Fruit fly (Drosophila melanogaster) whole organism, wandering third instar larva: ENCODE data around the gene CG17108.

Experiments
- CG32264 ChIP-seq: fragments of 200-800 bp; sonication (Bioruptor generic); optimal IDR thresholded peaks from 2 replicates; lab custom pipeline; 2016; ENCODE audit warnings: missing biosample characterization, missing genetic modification characterization
- Dfd ChIP-seq: fragments of >200 bp; optimal IDR thresholded peaks from 2 replicates; lab custom pipeline; 2017; ENCODE audit warnings: missing biosample characterization, missing genetic modification characterization
- Dif ChIP-seq: fragments of 200-275, 200-300 bp; sonication (Bioruptor generic); optimal IDR thresholded peaks from 2 replicates; lab custom pipeline; 2018; ENCODE audit warnings: missing biosample characterization, missing genetic modification characterization; ENCODE audit not compliant: partially characterized antibody
- GATAd ChIP-seq: sonication (Bioruptor generic); optimal IDR thresholded peaks from 2 replicates; lab custom pipeline; 2016; ENCODE audit warnings: missing biosample characterization, missing genetic modification characterization
- HLH106 ChIP-seq: fragments of 200-800 bp; optimal IDR thresholded peaks from 3 replicates; lab custom pipeline; 2019; ENCODE audit warnings: missing biosample characterization, mild to moderate bottlenecking, missing genetic modification characterization, moderate library complexity
- Hnf4 ChIP-seq: fragments of 200-800 bp; sonication (Bioruptor generic); optimal IDR thresholded peaks from 2 replicates; lab custom pipeline; 2016; ENCODE audit warnings: missing biosample characterization, mild to moderate bottlenecking, missing genetic modification characterization
- Jra ChIP-seq: sonication (Bioruptor generic); optimal IDR thresholded peaks from 2 replicates; lab custom pipeline; 2016; ENCODE audit warnings: missing biosample characterization, missing genetic modification characterization
- Mio ChIP-seq: sonication (Bioruptor generic); optimal IDR thresholded peaks from 2 replicates; lab custom pipeline; 2016; ENCODE audit warnings: missing biosample characterization, missing genetic modification characterization
- Myc ChIP-seq: fragments of >200 bp; optimal IDR thresholded peaks from 2 replicates; lab custom pipeline; 2017
- N ChIP-seq: fragments of >200 bp; optimal IDR thresholded peaks from 2 replicates; lab custom pipeline; 2018; ENCODE audit warnings: missing biosample characterization, missing external identifiers, missing genetic modification characterization
- OdsH ChIP-seq: fragments of 200-800 bp; sonication (Bioruptor generic); optimal IDR thresholded peaks from 2 replicates; lab custom pipeline; 2016; ENCODE audit warnings: missing biosample characterization, mild to moderate bottlenecking, missing genetic modification characterization
- Rel ChIP-seq, 2 experiments: fragments of 200-800 bp; sonication (Bioruptor generic) in 1 of 2; optimal IDR thresholded peaks; 2 replicates in 1 of 2; 3 replicates in 1 of 2; lab custom pipeline; 2016 to 2019; ENCODE audit warnings: mild to moderate bottlenecking in 2 of 2, missing biosample characterization in 2 of 2, missing genetic modification characterization in 2 of 2, moderate library complexity in 1 of 2
- Vsx2 ChIP-seq: fragments of 200-300, 225-300 bp; sonication (Bioruptor generic); optimal IDR thresholded peaks from 2 replicates; lab custom pipeline; 2018; ENCODE audit warnings: missing biosample characterization, missing genetic modification characterization; ENCODE audit not compliant: partially characterized antibody
- br ChIP-seq: fragments of 200-800 bp; sonication (Bioruptor generic); optimal IDR thresholded peaks from 2 replicates; lab custom pipeline; 2016; ENCODE audit warnings: missing biosample characterization, missing genetic modification characterization
- brk ChIP-seq: fragments of 200-800 bp; sonication (Bioruptor generic); optimal IDR thresholded peaks from 2 replicates; lab custom pipeline; 2016; ENCODE audit warnings: missing biosample characterization, mild to moderate bottlenecking, missing genetic modification characterization
- dl ChIP-seq, 2 experiments: fragments of 175-275, 200-275 bp in 1 of 2; fragments of 200-275 bp in 1 of 2; sonication (Bioruptor generic); optimal IDR thresholded peaks; lab custom pipeline; 2018; ENCODE audit warnings: mild to moderate bottlenecking in 2 of 2, missing biosample characterization in 2 of 2, missing genetic modification characterization in 2 of 2, moderate library complexity in 2 of 2; ENCODE audit not compliant: partially characterized antibody in 2 of 2, insufficient read depth in 1 of 2
- dmrt93B ChIP-seq: fragments of 200-800 bp; sonication (Bioruptor generic); optimal IDR thresholded peaks from 2 replicates; lab custom pipeline; 2018; ENCODE audit warnings: missing biosample characterization, mild to moderate bottlenecking, missing genetic modification characterization
- dsf ChIP-seq: sonication (Bioruptor generic); optimal IDR thresholded peaks from 2 replicates; lab custom pipeline; 2016; ENCODE audit warnings: missing biosample characterization, missing genetic modification characterization, borderline replicate concordance
- ey ChIP-seq: fragments of 200-800 bp; sonication (Bioruptor generic); optimal IDR thresholded peaks from 2 replicates; lab custom pipeline; 2016; ENCODE audit warnings: missing biosample characterization, missing genetic modification characterization
- foxo ChIP-seq, 2 experiments: fragments of 200-800 bp; sonication (Bioruptor generic); optimal IDR thresholded peaks; 2 replicates in 1 of 2; 3 replicates in 1 of 2; lab custom pipeline; 2016 to 2017; ENCODE audit warnings: missing biosample characterization in 2 of 2, missing genetic modification characterization in 2 of 2
- fru ChIP-seq: fragments of 200-800 bp; sonication (Bioruptor generic); optimal IDR thresholded peaks from 3 replicates; lab custom pipeline; 2016; ENCODE audit warnings: missing biosample characterization, mild to moderate bottlenecking, missing genetic modification characterization
- h ChIP-seq: fragments of 200-800 bp; sonication (Bioruptor generic); optimal IDR thresholded peaks from 3 replicates; lab custom pipeline; 2016; ENCODE audit warnings: missing biosample characterization, mild to moderate bottlenecking, missing genetic modification characterization
- jim ChIP-seq: fragments of 175-275, 200-325 bp; sonication (Bioruptor generic); optimal IDR thresholded peaks from 2 replicates; lab custom pipeline; 2016; ENCODE audit warnings: missing biosample characterization, mild to moderate bottlenecking, missing genetic modification characterization
- lola ChIP-seq: fragments of >200 bp; optimal IDR thresholded peaks from 2 replicates; lab custom pipeline; 2017; ENCODE audit warnings: missing biosample characterization, missing genetic modification characterization
- psq ChIP-seq: fragments of 200-800 bp; sonication (Bioruptor generic); optimal IDR thresholded peaks from 3 replicates; lab custom pipeline; 2017; ENCODE audit warnings: missing biosample characterization, mild to moderate bottlenecking, missing genetic modification characterization, moderate library complexity
- rgr ChIP-seq: fragments of 200-800 bp; sonication (Bioruptor generic); optimal IDR thresholded peaks from 3 replicates; lab custom pipeline; 2016; ENCODE audit warnings: missing biosample characterization, mild to moderate bottlenecking, missing genetic modification characterization
- sv ChIP-seq: fragments of 200-800 bp; sonication (Bioruptor generic); optimal IDR thresholded peaks from 3 replicates; lab custom pipeline; 2016; ENCODE audit warnings: missing biosample characterization, missing genetic modification characterization
- woc ChIP-seq: sonication (Bioruptor generic); optimal IDR thresholded peaks from 2 replicates; lab custom pipeline; 2016; ENCODE audit warnings: missing biosample characterization, mild to moderate bottlenecking, missing genetic modification characterization

The CG17108 gene

DNA sequence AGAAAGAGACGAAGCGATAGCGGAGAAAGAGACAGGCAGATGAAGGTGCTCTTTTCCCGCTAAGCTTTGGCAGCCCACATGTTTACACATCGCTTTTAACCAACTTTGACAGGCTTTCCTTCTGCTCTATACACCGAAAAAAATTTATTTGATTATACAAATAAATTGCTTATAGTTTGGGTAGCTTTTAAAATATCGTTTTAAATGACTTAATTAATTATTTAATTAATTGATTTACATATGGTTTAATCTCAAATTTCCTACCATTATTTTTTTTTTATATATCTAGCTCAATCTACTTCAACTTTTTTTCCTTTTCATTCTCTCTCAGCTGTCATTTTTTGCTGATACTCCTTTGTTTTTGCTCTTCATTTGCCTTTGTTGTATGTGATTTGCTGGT is 20.9 kb downstream of the CG17108 start:
- TF ChIP-seq sv (no peak), foxo (GFP tag; optimal IDR thresholded peaks at IDR 0.05; lab: Kevin White, UChicago) (no peak), HLH106 (tag; lab: Kevin White, UChicago) (peak; percentile 9), psq (GFP tag; lab: Kevin White, UChicago) (peak; percentile 2), dsf (GFP tag; lab: Kevin White, UChicago) (no peak), h (no peak), Vsx2 (GFP tag; lab: Kevin White, UChicago) (no peak), ey (GFP tag; lab: Kevin White, UChicago) (no peak), Rel (GFP tag; optimal IDR thresholded peaks at IDR 0.05; lab: Kevin White, UChicago) (no peak), Rel (tag; optimal IDR thresholded peaks at IDR 0.05; lab: Kevin White, UChicago) (no peak), OdsH (GFP tag; lab: Kevin White, UChicago) (no peak)
- TF ChIP-seq, all 38 proteins: peak for 2

DNA sequence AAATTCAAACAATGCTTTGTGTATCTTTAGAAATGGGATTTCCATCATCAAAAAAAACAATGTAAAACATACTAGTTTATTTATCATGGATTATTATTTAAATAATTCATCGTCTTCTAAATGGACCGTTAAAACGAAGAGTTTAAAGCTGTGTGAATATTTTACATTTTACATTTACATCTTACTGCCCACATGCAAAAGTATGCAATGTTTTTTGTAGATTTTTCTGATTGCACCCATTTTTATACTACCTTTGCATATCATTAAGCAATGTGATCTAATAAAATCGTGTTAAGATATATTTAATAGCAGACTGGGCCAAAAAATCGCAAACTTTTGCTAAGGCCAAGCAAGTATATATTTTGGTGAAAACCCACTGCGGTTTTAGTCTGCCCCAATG is 22.4 kb downstream of the CG17108 start:
- TF ChIP-seq Rel (GFP tag; optimal IDR thresholded peaks at IDR 0.05; lab: Kevin White, UChicago) (no peak), Rel (tag; optimal IDR thresholded peaks at IDR 0.05; lab: Kevin White, UChicago) (no peak), Myc (lab: Kevin White, UChicago) (peak; percentile 41), woc (GFP tag; lab: Kevin White, UChicago) (no peak)

DNA sequence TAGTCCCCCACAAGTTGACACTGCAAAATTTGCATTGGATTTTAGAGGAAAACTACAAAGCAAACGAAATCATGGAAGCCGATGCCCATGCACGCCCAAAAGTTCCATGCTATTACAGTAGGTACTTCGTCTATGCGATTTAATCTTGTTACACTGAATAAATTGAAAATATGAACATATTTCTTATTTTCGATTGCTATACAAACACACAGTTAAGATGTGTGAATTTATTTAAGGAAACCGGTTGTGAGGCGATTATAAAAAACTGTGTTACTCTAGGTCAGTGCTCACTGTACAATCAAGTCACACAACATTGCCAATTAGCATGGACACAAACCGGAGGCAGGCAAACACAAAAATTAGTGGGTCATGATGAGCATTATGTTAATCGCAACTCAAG is 28.3 kb downstream of the CG17108 start:
- TF ChIP-seq GATAd (GFP tag; lab: Kevin White, UChicago) (no peak), fru (GFP tag; lab: Kevin White, UChicago) (peak; percentile 22), sv (peak; percentile 70), Mio (GFP tag; lab: Kevin White, UChicago) (no peak), br (GFP tag; lab: Kevin White, UChicago) (peak; percentile 12), Hnf4 (peak; percentile 16), h (peak; percentile 45), CG32264 (GFP tag; lab: Kevin White, UChicago) (no peak), Jra (GFP tag; lab: Kevin White, UChicago) (no peak), rgr (GFP tag; lab: Kevin White, UChicago) (peak; percentile 54), brk (GFP tag; lab: Kevin White, UChicago) (no peak), dsf (GFP tag; lab: Kevin White, UChicago) (no peak), foxo (GFP tag; optimal IDR thresholded peaks at IDR 0.05; lab: Kevin White, UChicago) (peak in 1 of 2 experiments; percentile 50), OdsH (GFP tag; lab: Kevin White, UChicago) (peak; percentile 19), HLH106 (tag; lab: Kevin White, UChicago) (peak; percentile 33), ey (GFP tag; lab: Kevin White, UChicago) (peak; percentile 56), dl (GFP tag; optimal IDR thresholded peaks at IDR 0.05; lab: Kevin White, UChicago; ENCODE audit: insufficient read depth in 1 of 2, partially characterized antibody in 2 of 2) (no peak), lola (GFP tag; lab: Kevin White, UChicago) (no peak), dmrt93B (GFP tag; lab: Kevin White, UChicago) (no peak)

DNA sequence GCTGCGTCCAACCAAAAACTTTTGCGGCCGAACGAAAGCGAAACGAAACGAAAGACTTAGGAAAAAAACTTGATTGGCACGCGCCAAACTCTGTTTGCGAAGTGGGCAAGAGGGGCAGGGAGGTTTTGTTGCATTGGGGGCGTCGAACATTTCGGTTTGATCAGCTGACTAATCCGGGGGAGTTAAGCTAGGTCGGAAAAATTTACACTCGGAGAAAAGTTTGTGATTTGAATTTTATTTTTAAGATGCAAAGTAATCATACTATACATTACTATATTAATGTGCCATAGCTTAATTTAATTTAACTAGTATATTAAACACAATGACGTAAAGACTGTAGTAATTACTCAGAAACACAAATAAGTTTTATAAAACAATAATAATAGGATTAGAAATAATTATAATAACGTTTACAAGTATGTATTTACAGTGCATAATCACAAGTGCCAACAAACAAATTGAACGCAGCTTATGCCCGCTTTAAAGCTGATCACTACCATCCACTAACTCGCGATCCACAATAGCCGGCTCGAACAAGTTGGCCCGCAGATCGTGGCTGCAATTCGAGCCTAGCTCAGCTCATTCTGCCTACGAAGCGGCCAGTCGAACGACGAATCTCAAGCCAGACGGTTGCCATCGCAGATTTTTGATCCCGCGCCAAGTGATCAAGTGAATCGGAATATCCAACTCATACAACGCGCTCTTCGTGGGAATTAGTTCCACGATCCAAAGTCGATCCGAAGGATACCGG is 32.2 kb downstream of the CG17108 start, which contains the start of gene CG31871:
TSS of gene CG31871 (plus strand) at position 592 of the 751 bp plus-strand sequence.
- TF ChIP-seq Dfd (GFP tag; lab: Kevin White, UChicago) (no peak), sv (no peak), Dif (no peak), ey (GFP tag; lab: Kevin White, UChicago) (no peak), psq (GFP tag; lab: Kevin White, UChicago) (peak; percentile 20), GATAd (GFP tag; lab: Kevin White, UChicago) (no peak), h (peak; percentile 69), rgr (GFP tag; lab: Kevin White, UChicago) (peak; percentile 38), foxo (GFP tag; optimal IDR thresholded peaks at IDR 0.05; lab: Kevin White, UChicago) (peak in 1 of 2 experiments; percentile 35), jim (GFP tag; lab: Kevin White, UChicago) (no peak)

DNA sequence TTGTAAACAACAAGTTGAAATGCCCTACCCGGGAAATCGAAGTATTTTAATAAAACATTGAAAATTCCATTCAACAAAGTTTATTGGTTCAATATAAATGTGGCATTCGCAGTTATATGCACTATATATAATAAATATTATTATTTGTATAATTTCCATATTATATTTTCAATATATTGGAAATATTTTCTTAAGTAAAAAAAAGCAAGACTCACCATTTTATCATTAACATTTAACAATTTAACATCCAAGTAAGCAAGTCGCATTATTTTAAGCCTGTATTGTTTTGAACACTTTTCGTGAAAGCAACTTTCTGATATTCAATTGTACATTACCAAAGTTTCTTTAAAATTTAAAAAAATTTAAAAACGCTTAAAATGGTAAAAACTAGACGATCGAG is 35.9 kb downstream of the CG17108 start, which contains the start of gene CG45690:
TSS of gene CG45690 (plus strand) at position 301 of the 400 bp plus-strand sequence.
- TF ChIP-seq Hnf4 (no peak), fru (GFP tag; lab: Kevin White, UChicago) (no peak), Mio (GFP tag; lab: Kevin White, UChicago) (no peak), N (no peak), CG32264 (GFP tag; lab: Kevin White, UChicago) (no peak), ey (GFP tag; lab: Kevin White, UChicago) (no peak)
